Worm (Caenorhabditis elegans): Measurements from ENCODE around the gene srb-16.
A peak's percentile ranks its signal among the peaks of the same experiment; 100 is the strongest.

Gene srb-16

DNA sequence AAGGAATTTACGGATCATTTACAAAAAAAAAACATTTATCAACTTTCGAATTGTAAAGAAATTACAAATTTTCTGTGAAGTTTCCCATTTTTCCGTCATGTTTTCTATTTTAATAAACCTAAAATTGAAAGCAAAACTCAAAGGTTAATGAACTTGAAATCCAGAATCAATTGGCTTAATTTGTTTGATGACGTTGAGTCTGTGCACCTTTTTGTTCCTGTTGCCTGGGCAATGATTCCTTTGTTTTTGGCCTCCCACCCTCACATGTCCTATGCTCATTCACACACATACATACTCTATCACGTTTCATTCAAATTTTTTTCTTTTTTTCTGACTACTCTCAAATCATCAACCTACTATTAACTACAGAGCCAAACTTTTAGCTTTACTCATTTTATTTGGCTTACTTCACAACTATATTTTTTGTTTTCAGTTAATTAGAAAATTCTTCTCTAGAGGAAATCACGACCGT, 14.4 kb downstream of the srb-16 start, which contains the start of gene F58A6.2:
Gene F58A6.2, plus strand, starts transcription at position 422 of the 472 bp plus-strand sequence.
- TF ChIP-seq nhr-20 (tag; optimal IDR thresholded peaks at IDR 0.05) (no peak), fkh-8 (tag; optimal IDR thresholded peaks at IDR 0.05) (peak; percentile 66), nhr-71 (tag; optimal IDR thresholded peaks at IDR 0.05) (peak; percentile 40), ceh-8 (GFP tag; optimal IDR thresholded peaks at IDR 0.05) (peak; percentile 71)

DNA sequence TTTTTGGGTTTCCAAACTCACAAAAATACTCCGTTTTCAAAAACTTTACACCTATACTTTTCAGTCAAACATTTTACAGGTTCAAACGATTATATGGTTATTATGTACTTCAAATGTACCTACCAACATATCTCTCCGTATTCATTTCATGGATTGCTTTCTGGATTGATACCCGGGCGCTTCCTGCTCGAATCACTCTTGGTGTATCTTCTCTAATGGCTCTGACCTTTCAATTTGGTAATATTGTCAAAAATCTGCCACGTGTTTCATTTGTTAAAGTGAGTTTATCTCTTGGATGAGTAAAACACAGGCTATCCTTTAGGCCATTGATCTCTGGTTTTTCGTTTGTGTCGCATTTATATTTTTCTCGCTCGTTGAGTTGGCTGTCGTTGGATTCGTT, 18.9 kb downstream of the srb-16 start:
- TF ChIP-seq unc-30 (tag; optimal IDR thresholded peaks at IDR 0.05), result no peak
- TF ChIP-seq mef-2 (tag; optimal IDR thresholded peaks at IDR 0.05), result no peak
- TF ChIP-seq dpl-1 (GFP tag; optimal IDR thresholded peaks at IDR 0.05), result no peak
- TF ChIP-seq hlh-17 (GFP tag; optimal IDR thresholded peaks at IDR 0.05; ENCODE audit: borderline replicate concordance), result no peak
- no peak for TF ChIP-seq grh-1 (GFP tag; IDR thresholded peaks at IDR 0.05)
- no peak for TF ChIP-seq lsy-2 (tag; optimal IDR thresholded peaks at IDR 0.05)
- TF ChIP-seq nhr-237 (tag; optimal IDR thresholded peaks at IDR 0.05), result no peak
- no peak for TF ChIP-seq jun-1 (tag; optimal IDR thresholded peaks at IDR 0.05)
- no peak for TF ChIP-seq ets-5 (GFP tag; IDR thresholded peaks at IDR 0.05)
- no peak for TF ChIP-seq Y116A8C.19 (tag; optimal IDR thresholded peaks at IDR 0.05; ENCODE audit: borderline replicate concordance)
- no peak for TF ChIP-seq tbx-2 (tag; optimal IDR thresholded peaks at IDR 0.05)
- no peak for TF ChIP-seq swsn-7 (tag; optimal IDR thresholded peaks at IDR 0.05)
- no peak for TF ChIP-seq F16B12.6 (tag; optimal IDR thresholded peaks at IDR 0.05)
- no peak for TF ChIP-seq unc-98 (GFP tag; IDR thresholded peaks at IDR 0.05)
- no peak for TF ChIP-seq nhr-11 (tag; optimal IDR thresholded peaks at IDR 0.05)
- TF ChIP-seq nhr-71 (tag; optimal IDR thresholded peaks at IDR 0.05), result no peak
- TF ChIP-seq nhr-77 (tag; optimal IDR thresholded peaks at IDR 0.05), result no peak

DNA sequence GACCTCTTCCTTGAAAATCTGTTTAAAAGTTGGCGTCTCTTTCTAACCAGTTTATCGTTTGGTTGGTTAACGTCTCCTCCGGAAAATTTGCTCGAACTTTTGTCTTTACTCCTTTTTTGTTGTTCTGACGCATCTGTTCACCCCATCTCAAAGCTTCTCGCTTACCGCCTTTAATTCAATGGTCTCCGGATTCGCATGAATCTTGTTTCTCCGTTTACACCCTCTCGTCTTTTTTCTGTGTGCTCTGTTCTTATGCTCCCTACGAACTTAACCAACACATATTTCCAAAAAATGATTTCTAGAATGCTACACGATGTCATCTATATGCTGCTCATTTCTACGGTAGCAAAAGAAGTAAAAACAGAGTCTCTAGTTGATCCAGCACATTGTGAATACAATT, 20.6 kb downstream of the srb-16 start, which contains the start of gene lgc-56:
Gene lgc-56, plus strand, starts transcription at position 301 of the 400 bp plus-strand sequence.
- no peak for TF ChIP-seq ceh-63 (GFP tag; optimal IDR thresholded peaks at IDR 0.05)
- no peak for TF ChIP-seq fos-1 (tag; optimal IDR thresholded peaks at IDR 0.05)
- no peak for TF ChIP-seq hlh-4 (tag; optimal IDR thresholded peaks at IDR 0.05)
- TF ChIP-seq ztf-4 (tag; optimal IDR thresholded peaks at IDR 0.05), result no peak
- no peak for TF ChIP-seq sptf-1 (tag; optimal IDR thresholded peaks at IDR 0.05)
- TF ChIP-seq pax-3 (tag; optimal IDR thresholded peaks at IDR 0.05), result no peak
- TF ChIP-seq unc-30 (tag; optimal IDR thresholded peaks at IDR 0.05), result no peak

DNA sequence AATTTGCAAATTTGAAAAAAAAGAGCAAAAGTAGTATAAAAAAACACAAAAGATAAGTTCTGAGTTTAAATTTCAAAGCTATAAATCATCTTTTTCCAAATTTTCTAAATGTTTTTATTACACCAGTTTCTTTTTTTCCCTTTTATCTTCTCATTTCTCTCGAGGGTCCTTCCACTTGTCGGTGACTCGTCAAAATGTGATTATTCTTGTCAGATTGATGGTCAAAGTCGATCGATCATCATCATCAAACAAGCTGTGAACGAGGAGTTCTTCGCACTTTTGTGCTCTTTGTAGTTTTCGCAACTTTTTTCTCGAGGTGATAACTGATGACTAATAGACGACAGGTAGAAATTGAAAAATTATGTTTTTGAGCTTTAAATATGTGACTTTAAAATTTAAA, 30.1 kb downstream of the srb-16 start:
- TF ChIP-seq nhr-28 (tag; optimal IDR thresholded peaks at IDR 0.05) (no peak), efl-3 (GFP tag; optimal IDR thresholded peaks at IDR 0.05) (no peak), tbx-2 (tag; optimal IDR thresholded peaks at IDR 0.05) (no peak), lin-35 (GFP tag; optimal IDR thresholded peaks at IDR 0.05) (no peak), snu-23 (GFP tag; optimal IDR thresholded peaks at IDR 0.05) (no peak), egl-27 (tag; optimal IDR thresholded peaks at IDR 0.05) (no peak), nhr-77 (tag; optimal IDR thresholded peaks at IDR 0.05) (no peak), dsc-1 (tag; optimal IDR thresholded peaks at IDR 0.05) (no peak), ztf-11 (tag; optimal IDR thresholded peaks at IDR 0.05) (no peak), ceh-82 (tag; optimal IDR thresholded peaks at IDR 0.05) (no peak), ceh-63 (GFP tag; optimal IDR thresholded peaks at IDR 0.05) (no peak), jun-1 (tag; optimal IDR thresholded peaks at IDR 0.05) (no peak)

DNA sequence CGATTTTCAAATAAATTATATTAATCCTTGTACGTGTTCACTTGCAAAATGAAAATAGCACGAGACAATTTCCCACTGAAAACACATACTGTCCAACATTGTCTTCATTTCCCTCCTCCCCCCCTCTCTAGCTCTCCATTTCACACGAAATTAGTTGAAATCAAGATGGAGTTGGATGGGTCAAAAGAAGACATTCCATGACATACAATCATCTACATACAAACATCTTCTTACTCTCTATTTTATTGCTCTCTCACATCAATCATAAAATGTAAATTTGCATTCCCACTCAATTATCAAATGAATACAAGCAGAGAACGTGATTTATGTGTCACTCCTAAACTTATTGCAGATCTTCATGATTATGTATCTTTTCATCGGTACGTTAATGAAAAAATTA, 35.0 kb downstream of the srb-16 start, which contains the start of gene srsy-1:
Gene srsy-1, plus strand, starts transcription at position 301 of the 400 bp plus-strand sequence.
- TF ChIP-seq snpc-4 (tag; optimal IDR thresholded peaks at IDR 0.05) (no peak), aha-1 (tag; optimal IDR thresholded peaks at IDR 0.05) (no peak), lsy-2 (tag; optimal IDR thresholded peaks at IDR 0.05) (no peak), irx-1 (tag; optimal IDR thresholded peaks at IDR 0.05) (no peak)

Measured in whole organism, L1 larva.